Fruit fly (Drosophila melanogaster): ENCODE data around the gene APP-BP1.

- no peak for TF ChIP-seq psq (optimal IDR thresholded peaks at IDR 0.05)
- no peak for TF ChIP-seq h (optimal IDR thresholded peaks at IDR 0.05)
Measured at dm6 chr3L:11148478-11149251, 50.5 kb downstream of the APP-BP1 start.

Data from Kc167 (cell line).